Worm (Caenorhabditis elegans): Measurements from ENCODE around the gene ZK1127.3.
A peak's percentile ranks its signal among the peaks of the same experiment; 100 is the strongest.

The ZK1127.3 gene

DNA sequence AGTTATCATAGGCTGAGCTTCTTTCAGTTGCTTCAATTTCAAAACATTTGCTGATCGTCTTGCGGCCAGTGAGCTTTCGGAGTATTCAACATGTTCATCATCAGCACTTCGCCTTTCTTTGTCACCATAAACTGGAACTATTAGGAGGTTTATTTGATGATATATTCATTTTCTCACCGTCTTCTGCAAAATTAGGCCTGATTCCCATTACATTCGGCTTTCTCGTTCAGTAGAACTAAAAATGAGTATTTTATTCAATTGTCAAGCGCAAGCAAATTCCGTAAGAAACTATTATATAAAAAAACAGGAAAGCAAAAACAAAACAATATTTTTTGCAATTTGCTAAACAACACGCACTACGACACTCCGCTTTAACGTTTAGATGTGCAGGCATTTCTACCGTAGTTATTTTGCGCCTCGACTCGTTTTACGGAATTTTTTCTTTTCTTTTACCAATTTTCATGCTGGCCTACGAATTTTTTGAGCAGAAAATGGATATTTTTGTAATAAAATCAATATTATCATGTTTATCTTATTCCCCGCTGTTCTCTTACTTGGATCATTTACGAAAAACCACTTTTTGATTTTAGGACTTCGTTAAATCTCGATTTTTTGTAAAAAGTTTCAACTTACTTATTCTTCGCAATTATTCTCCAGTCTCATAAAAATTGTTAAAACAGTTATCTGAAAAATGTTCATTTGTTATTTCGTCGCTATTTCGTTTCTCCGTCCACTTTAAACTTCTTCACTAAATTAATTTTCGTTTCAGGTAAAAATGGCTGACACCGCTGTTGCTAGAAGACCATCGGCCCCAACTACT, 49.9 kb downstream of the ZK1127.3 start, which contains the start of the genes farl-11 and rpl-33:
TSS of gene farl-11 (minus strand) at position 242 of the 820 bp plus-strand sequence.
TSS of gene rpl-33 (plus strand) at position 770 of the 820 bp plus-strand sequence.
- no peak for TF ChIP-seq ceh-16 (tag; optimal IDR thresholded peaks at IDR 0.05)
- peak; percentile 81 for TF ChIP-seq ZK546.5 (tag; optimal IDR thresholded peaks at IDR 0.05)
- TF ChIP-seq nhr-76 (tag; optimal IDR thresholded peaks at IDR 0.05), result peak; percentile 16
- peak; percentile 24 for TF ChIP-seq hmg-11 (tag; optimal IDR thresholded peaks at IDR 0.05)
- TF ChIP-seq nhr-25 (tag; optimal IDR thresholded peaks at IDR 0.05), result peak; percentile 90
- TF ChIP-seq nhr-23 (tag; optimal IDR thresholded peaks at IDR 0.05), result peak; percentile 93
- TF ChIP-seq elt-3 (tag; optimal IDR thresholded peaks at IDR 0.05), result no peak
- TF ChIP-seq mdl-1 (tag; optimal IDR thresholded peaks at IDR 0.05), result no peak
- peak; percentile 73 for TF ChIP-seq pqm-1 (tag; optimal IDR thresholded peaks at IDR 0.05)
- TF ChIP-seq elt-2 (tag; optimal IDR thresholded peaks at IDR 0.05), result peak; percentile 41
- peak; percentile 97 for TF ChIP-seq nfya-1 (tag; optimal IDR thresholded peaks at IDR 0.05; ENCODE audit: insufficient read depth)
- peak; percentile 39 for TF ChIP-seq fkh-10 (GFP tag; optimal IDR thresholded peaks at IDR 0.05)
- TF ChIP-seq egl-5 (tag; optimal IDR thresholded peaks at IDR 0.05), result peak; percentile 86
- TF ChIP-seq lsy-12 (tag; optimal IDR thresholded peaks at IDR 0.05), result peak; percentile 21
- peak; percentile 84 for TF ChIP-seq lin-39 (tag; optimal IDR thresholded peaks at IDR 0.05)
- TF ChIP-seq ceh-9 (tag; optimal IDR thresholded peaks at IDR 0.05), result no peak
- TF ChIP-seq sea-2 (GFP tag; optimal IDR thresholded peaks at IDR 0.05), result no peak
- no peak for TF ChIP-seq snpc-4 (tag; optimal IDR thresholded peaks at IDR 0.05)
- peak; percentile 25 for TF ChIP-seq nhr-11 (tag; optimal IDR thresholded peaks at IDR 0.05)
- no peak for TF ChIP-seq eor-1 (tag; optimal IDR thresholded peaks at IDR 0.05)
- TF ChIP-seq unc-39 (tag; optimal IDR thresholded peaks at IDR 0.05), result no peak
- peak; percentile 68 for TF ChIP-seq jun-1 (tag; optimal IDR thresholded peaks at IDR 0.05)
- peak; percentile 36 for TF ChIP-seq skn-1 (tag; optimal IDR thresholded peaks at IDR 0.05)
- peak; percentile 52 for TF ChIP-seq nhr-43 (tag; optimal IDR thresholded peaks at IDR 0.05; ENCODE audit: poor library complexity, severe bottlenecking)
- TF ChIP-seq ama-1 (optimal IDR thresholded peaks at IDR 0.05), result peak; percentile 46
- peak; percentile 38 for TF ChIP-seq ceh-28 (tag; optimal IDR thresholded peaks at IDR 0.05)
- peak; percentile 98 for TF ChIP-seq pha-4 (tag; optimal IDR thresholded peaks at IDR 0.05)
- TF ChIP-seq elt-1 (tag; optimal IDR thresholded peaks at IDR 0.05), result no peak
- TF ChIP-seq R02D3.7 (tag; optimal IDR thresholded peaks at IDR 0.05), result peak; percentile 79
- TF ChIP-seq lin-15B (tag; optimal IDR thresholded peaks at IDR 0.05), result peak; percentile 100
- no peak for TF ChIP-seq tbx-2 (tag; optimal IDR thresholded peaks at IDR 0.05)
